Worm (Caenorhabditis elegans) whole organism, L3 larva: ENCODE results near the gene K10G9.2.

ENCODE experiments used
- ZK546.5 ChIP-seq: sonication (generic microtip); optimal IDR thresholded peaks from 2 replicates; lab custom pipeline; 2017; ENCODE audit warnings: missing biosample characterization, missing genetic modification characterization
- ceh-16 ChIP-seq: sonication (generic microtip); optimal IDR thresholded peaks from 2 replicates; lab custom pipeline; 2017; ENCODE audit warnings: missing biosample characterization, missing genetic modification characterization
- ceh-82 ChIP-seq: fragments of 150-350 bp; optimal IDR thresholded peaks from 2 replicates; lab custom pipeline; 2014; ENCODE audit warnings: missing biosample characterization, missing genetic modification characterization
- ceh-9 ChIP-seq: sonication (generic microtip); optimal IDR thresholded peaks from 2 replicates; lab custom pipeline; 2018; ENCODE audit warnings: missing biosample characterization, missing genetic modification characterization
- egl-27 ChIP-seq: sonication (generic microtip); optimal IDR thresholded peaks from 4 replicates; lab custom pipeline; 2017; ENCODE audit warnings: missing biosample characterization, missing genetic modification reagents, missing genetic modification characterization
- egl-5 ChIP-seq: fragments of 150-350 bp; optimal IDR thresholded peaks from 2 replicates; lab custom pipeline; 2017; ENCODE audit warnings: missing biosample characterization, missing genetic modification reagents, missing genetic modification characterization, inconsistent platforms
- elt-1 ChIP-seq: fragments of 150-350 bp; optimal IDR thresholded peaks from 2 replicates; lab custom pipeline; 2014; ENCODE audit warnings: missing biosample characterization, missing genetic modification characterization
- elt-3 ChIP-seq, 3 experiments: fragments of 150-350 bp in 1 of 3; sonication (generic microtip) in 2 of 3; optimal IDR thresholded peaks; 2 replicates in 2 of 3; 4 replicates in 1 of 3; lab custom pipeline; 2014 to 2017; ENCODE audit warnings: missing biosample characterization in 3 of 3, missing genetic modification characterization in 3 of 3
- eor-1 ChIP-seq, 2 experiments: fragments of 150-350 bp; optimal IDR thresholded peaks; 2 replicates each; lab custom pipeline; 2014 to 2018; ENCODE audit warnings: missing biosample characterization in 2 of 2, missing genetic modification characterization in 2 of 2
- fkh-10 ChIP-seq: sonication (generic microtip); optimal IDR thresholded peaks from 2 replicates; lab custom pipeline; 2017; ENCODE audit warnings: missing biosample characterization, missing genetic modification reagents, missing genetic modification characterization
- fkh-2 ChIP-seq: fragments of 150-350 bp; optimal IDR thresholded peaks from 2 replicates; lab custom pipeline; 2014; ENCODE audit warnings: missing biosample characterization, missing genetic modification reagents, missing genetic modification characterization
- fos-1 ChIP-seq: fragments of 150-350 bp; optimal IDR thresholded peaks from 2 replicates; lab custom pipeline; 2014; ENCODE audit warnings: missing biosample characterization, missing genetic modification characterization
- hmg-11 ChIP-seq: sonication (generic microtip); optimal IDR thresholded peaks from 2 replicates; lab custom pipeline; 2016; ENCODE audit warnings: missing genetic modification characterization, missing compliant biosample characterization
- lin-15B ChIP-seq: fragments of 150-350 bp; optimal IDR thresholded peaks from 2 replicates; lab custom pipeline; 2014; ENCODE audit warnings: missing biosample characterization, missing genetic modification characterization
- lin-39 ChIP-seq: fragments of 150-350 bp; optimal IDR thresholded peaks from 2 replicates; lab custom pipeline; 2018; ENCODE audit warnings: missing biosample characterization, missing genetic modification reagents, missing genetic modification characterization
- lsy-12 ChIP-seq: sonication (generic microtip); optimal IDR thresholded peaks from 2 replicates; lab custom pipeline; 2016; ENCODE audit warnings: mild to moderate bottlenecking, missing genetic modification characterization, missing compliant biosample characterization
- mml-1 ChIP-seq: fragments of 150-350 bp; sonication (generic microtip); optimal IDR thresholded peaks from 3 replicates; lab custom pipeline; 2014; ENCODE audit warnings: missing biosample characterization, missing genetic modification characterization
- nfya-1 ChIP-seq: sonication (generic microtip); optimal IDR thresholded peaks from 2 replicates; lab custom pipeline; 2017; ENCODE audit warnings: missing genetic modification characterization, mild to moderate bottlenecking, missing compliant biosample characterization, antibody characterized with exemption, moderate library complexity; ENCODE audit not compliant: insufficient read depth
- nhr-12 ChIP-seq: fragments of 150-350 bp; optimal IDR thresholded peaks from 2 replicates; lab custom pipeline; 2014; ENCODE audit warnings: missing biosample characterization, missing genetic modification characterization
- nhr-23 ChIP-seq: fragments of 150-350 bp; optimal IDR thresholded peaks from 2 replicates; lab custom pipeline; 2014; ENCODE audit warnings: missing biosample characterization, missing genetic modification reagents, missing genetic modification characterization
- nhr-25 ChIP-seq: sonication (generic microtip); optimal IDR thresholded peaks from 2 replicates; lab custom pipeline; 2017; ENCODE audit warnings: missing biosample characterization, missing genetic modification characterization
- nhr-28 ChIP-seq: fragments of 150-350 bp; optimal IDR thresholded peaks from 2 replicates; lab custom pipeline; 2014; ENCODE audit warnings: missing biosample characterization, missing genetic modification characterization
- nhr-43 ChIP-seq: sonication (generic microtip); optimal IDR thresholded peaks from 2 replicates; lab custom pipeline; 2016; ENCODE audit warnings: mild to moderate bottlenecking, missing genetic modification characterization, missing compliant biosample characterization; ENCODE audit not compliant: poor library complexity, severe bottlenecking
- nhr-67 ChIP-seq: fragments of 150-350 bp; optimal IDR thresholded peaks from 2 replicates; lab custom pipeline; 2014; ENCODE audit warnings: missing biosample characterization, missing genetic modification characterization
- nhr-76 ChIP-seq: fragments of 150-350 bp; sonication (generic microtip); optimal IDR thresholded peaks from 5 replicates; lab custom pipeline; 2014; ENCODE audit warnings: missing biosample characterization, missing genetic modification characterization
- pha-4 ChIP-seq: fragments of 150-350 bp; optimal IDR thresholded peaks from 2 replicates; lab custom pipeline; 2014; ENCODE audit warnings: missing biosample characterization, missing genetic modification reagents, missing genetic modification characterization
- pqm-1 ChIP-seq: fragments of 150-350 bp; optimal IDR thresholded peaks from 2 replicates; lab custom pipeline; 2017; ENCODE audit warnings: missing biosample characterization, missing genetic modification characterization, inconsistent platforms
- sea-2 ChIP-seq: fragments of 150-350 bp; sonication (generic microtip); optimal IDR thresholded peaks from 4 replicates; lab custom pipeline; 2014; ENCODE audit warnings: missing biosample characterization, missing genetic modification reagents, missing genetic modification characterization
- skn-1 ChIP-seq: fragments of 150-350 bp; optimal IDR thresholded peaks from 2 replicates; lab custom pipeline; 2014; ENCODE audit warnings: missing biosample characterization, missing genetic modification characterization
- snpc-4 ChIP-seq: fragments of 150-350 bp; optimal IDR thresholded peaks from 2 replicates; lab custom pipeline; 2014; ENCODE audit warnings: missing biosample characterization, missing genetic modification characterization
- tbx-2 ChIP-seq: sonication (generic microtip); optimal IDR thresholded peaks from 2 replicates; lab custom pipeline; 2016; ENCODE audit warnings: mild to moderate bottlenecking, missing genetic modification characterization, missing compliant biosample characterization
- unc-39 ChIP-seq: sonication (generic microtip); optimal IDR thresholded peaks from 4 replicates; lab custom pipeline; 2017; ENCODE audit warnings: missing biosample characterization, missing genetic modification characterization
- unc-62 ChIP-seq: fragments of 150-350 bp; sonication (generic microtip); optimal IDR thresholded peaks from 4 replicates; lab custom pipeline; 2014; ENCODE audit warnings: missing biosample characterization, missing genetic modification reagents, missing genetic modification characterization
- zag-1 ChIP-seq: fragments of 150-350 bp; optimal IDR thresholded peaks from 2 replicates; lab custom pipeline; 2014; ENCODE audit warnings: missing biosample characterization, missing genetic modification characterization
- ztf-4 ChIP-seq: fragments of 150-350 bp; optimal IDR thresholded peaks from 2 replicates; lab custom pipeline; 2014; ENCODE audit warnings: missing biosample characterization, missing genetic modification characterization

Gene K10G9.2

ce11 chrIII:10251114-10251513, 34.6 kb upstream of the K10G9.2 start:
- TF ChIP-seq sea-2 (GFP tag; lab: Kevin White, UChicago) = no peak
- TF ChIP-seq elt-3 (tag; optimal IDR thresholded peaks at IDR 0.05; lab: Kevin White, UChicago) = no peak
- TF ChIP-seq eor-1 (tag; optimal IDR thresholded peaks at IDR 0.05; lab: Kevin White, UChicago) = no peak
- no peak for TF ChIP-seq ceh-16 (tag; lab: Kevin White, UChicago)
- TF ChIP-seq pqm-1 = no peak
- no peak for TF ChIP-seq nhr-76 (tag; lab: Kevin White, UChicago)
- TF ChIP-seq fos-1 (tag; lab: Kevin White, UChicago) = no peak
- TF ChIP-seq nhr-43 (tag; lab: Kevin White, UChicago) = no peak
- TF ChIP-seq, all 47 proteins: peak for 0

ce11 chrIII:10253334-10253733, 32.4 kb upstream of the K10G9.2 start:
- TF ChIP-seq nhr-67 = no peak
- TF ChIP-seq unc-62 (GFP tag; lab: Kevin White, UChicago) = no peak

ce11 chrIII:10254583-10254982, 31.1 kb upstream of the K10G9.2 start, which contains the start of gene R01H10.4:
Gene R01H10.4 (plus strand): TSS chrIII:10254818.
- TF ChIP-seq egl-5 (no peak), pha-4 (tag; lab: Kevin White, UChicago) (no peak), nhr-25 (tag; lab: Kevin White, UChicago) (no peak), nhr-23 (tag; lab: Kevin White, UChicago) (peak; percentile 13)
- TF ChIP-seq, all 47 proteins: peak for 1

- TF ChIP-seq nfya-1 (tag; lab: Kevin White, UChicago) = no peak
- TF ChIP-seq ZK546.5 (tag; lab: Kevin White, UChicago) = no peak
- no peak for TF ChIP-seq nhr-76 (tag; lab: Kevin White, UChicago)
- TF ChIP-seq sea-2 (GFP tag; lab: Kevin White, UChicago) = no peak
- no peak for TF ChIP-seq egl-27 (tag; lab: Kevin White, UChicago)
- TF ChIP-seq fkh-10 = no peak
- TF ChIP-seq ceh-16 (tag; lab: Kevin White, UChicago) = no peak
- TF ChIP-seq elt-1 (tag; lab: Kevin White, UChicago) = no peak
- no peak for TF ChIP-seq skn-1 (tag; lab: Kevin White, UChicago)
- no peak for TF ChIP-seq lsy-12 (tag; lab: Kevin White, UChicago)
- no peak for TF ChIP-seq fkh-2
- no peak for TF ChIP-seq tbx-2 (tag; lab: Kevin White, UChicago)
These were observed 27.1 kb upstream of the K10G9.2 start, which contains the start of gene rip-1 for ce11 chrIII:10258641-10259040. Gene rip-1 (minus strand): TSS chrIII:10258741.

ce11 chrIII:10261256-10261655, 24.5 kb upstream of the K10G9.2 start:
- no peak for TF ChIP-seq unc-39 (tag; lab: Kevin White, UChicago)
- TF ChIP-seq ztf-4 = no peak
- no peak for TF ChIP-seq ceh-82 (tag; lab: Kevin White, UChicago)
- TF ChIP-seq lin-39 (tag; lab: Kevin White, UChicago) = no peak
- TF ChIP-seq nhr-25 (tag; lab: Kevin White, UChicago) = no peak
- no peak for TF ChIP-seq fkh-2
- TF ChIP-seq nhr-43 (tag; lab: Kevin White, UChicago) = no peak
- no peak for TF ChIP-seq nhr-67
- no peak for TF ChIP-seq ceh-16 (tag; lab: Kevin White, UChicago)
- TF ChIP-seq snpc-4 = no peak

- TF ChIP-seq ztf-4 = no peak
- no peak for TF ChIP-seq hmg-11 (tag; lab: Kevin White, UChicago)
- TF ChIP-seq ceh-82 (tag; lab: Kevin White, UChicago) = no peak
- no peak for TF ChIP-seq egl-27 (tag; lab: Kevin White, UChicago)
- TF ChIP-seq nhr-76 (tag; lab: Kevin White, UChicago) = no peak
- TF ChIP-seq eor-1 (tag; optimal IDR thresholded peaks at IDR 0.05; lab: Kevin White, UChicago) = no peak
- no peak for TF ChIP-seq nhr-12
- TF ChIP-seq pqm-1 = no peak
- TF ChIP-seq nhr-28 = no peak
- TF ChIP-seq ZK546.5 (tag; lab: Kevin White, UChicago) = no peak
- no peak for TF ChIP-seq elt-1 (tag; lab: Kevin White, UChicago)
- no peak for TF ChIP-seq unc-62 (GFP tag; lab: Kevin White, UChicago)
- no peak for TF ChIP-seq lin-15B
- TF ChIP-seq mml-1 (tag; lab: Kevin White, UChicago) = no peak
- no peak for TF ChIP-seq fkh-10
- no peak for TF ChIP-seq zag-1
- no peak for TF ChIP-seq snpc-4
- TF ChIP-seq nhr-23 (tag; lab: Kevin White, UChicago) = no peak
- no peak for TF ChIP-seq ceh-9 (tag; lab: Kevin White, UChicago)
- TF ChIP-seq nfya-1 (tag; lab: Kevin White, UChicago) = no peak
These were observed 24.0 kb upstream of the K10G9.2 start, which contains the start of gene bbs-5 for ce11 chrIII:10261682-10262081. Gene bbs-5 (minus strand): TSS chrIII:10261782.
